Worm (Caenorhabditis elegans) whole organism, early embryonic: ENCODE measurements around the gene VC5.2.

Experiments
- B0310.2 ChIP-seq: sonication (generic microtip); optimal IDR thresholded peaks from 2 replicates; lab custom pipeline; 2016; ENCODE audit warnings: mild to moderate bottlenecking, missing genetic modification characterization, missing compliant biosample characterization
- ama-1 ChIP-seq: fragments of 150-350 bp; optimal IDR thresholded peaks from 2 replicates; lab custom pipeline; 2014
- ets-7 ChIP-seq: sonication (generic microtip); optimal IDR thresholded peaks from 2 replicates; lab custom pipeline; 2016; ENCODE audit warnings: missing genotype, missing genetic modification characterization, missing compliant biosample characterization
- flt-1 ChIP-seq: fragments of 200-800 bp; sonication (Bioruptor generic); IDR thresholded peaks from 2 replicates; pipeline ENCODE4 v1.3.6; 2022; ENCODE audit warnings: missing genetic modification characterization, missing compliant biosample characterization
- hmbx-1 ChIP-seq: sonication (generic microtip); optimal IDR thresholded peaks from 2 replicates; lab custom pipeline; 2016; ENCODE audit warnings: mild to moderate bottlenecking, missing genetic modification characterization, missing compliant biosample characterization
- hmg-4 ChIP-seq: fragments of 200-800 bp; sonication (Bioruptor generic); optimal IDR thresholded peaks from 2 replicates; lab custom pipeline; 2018; ENCODE audit warnings: mild to moderate bottlenecking, missing genetic modification characterization, missing compliant biosample characterization
- hnd-1 ChIP-seq: sonication (generic microtip); optimal IDR thresholded peaks from 2 replicates; lab custom pipeline; 2016; ENCODE audit warnings: missing genetic modification characterization, missing compliant biosample characterization
- tbx-11 ChIP-seq: fragments of 200-800 bp; sonication (Bioruptor generic); IDR thresholded peaks from 2 replicates; pipeline ENCODE4 v1.3.6; 2022; ENCODE audit warnings: missing genetic modification characterization, missing compliant biosample characterization
- tbx-37 ChIP-seq: fragments of 200-800 bp; sonication (Bioruptor generic); conservative IDR thresholded peaks from 2 replicates; pipeline ENCODE4 v1.3.6; 2022; ENCODE audit warnings: missing genetic modification reagents, missing genetic modification characterization, missing compliant biosample characterization

DNA sequence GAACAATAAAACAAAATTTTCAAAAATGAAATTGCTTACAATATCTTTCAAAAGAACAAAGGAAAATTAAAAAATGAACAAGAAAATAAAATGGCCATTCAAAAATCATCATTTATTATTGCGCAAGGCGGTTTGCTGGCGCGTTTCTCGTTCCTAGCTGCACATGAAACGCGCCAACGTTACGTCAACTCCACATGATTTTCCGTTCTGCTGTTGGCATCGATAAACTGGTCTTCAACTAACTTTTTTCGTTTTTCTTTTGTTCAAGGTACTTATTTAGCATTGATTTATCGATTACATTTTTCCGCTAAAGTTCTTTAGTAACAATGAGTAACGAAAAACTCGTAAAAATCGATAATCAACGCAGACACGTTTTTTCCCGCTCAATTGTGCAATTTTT lies 25.4 kb upstream of the VC5.2 start, which contains the start of the genes Y57E12AL.6 and Y57E12AL.1:
- no peak for TF ChIP-seq ets-7 (tag; lab: Kevin White, UChicago)
- TF ChIP-seq hmbx-1 (tag; lab: Kevin White, UChicago): no peak
- TF ChIP-seq B0310.2 (tag; lab: Kevin White, UChicago): no peak
- peak; percentile 53; the same call in 1 of the 2 replicates for TF ChIP-seq flt-1 (GFP tag; lab: Robert Waterston, UW)
- peak; percentile 66; the same call in 1 of the 2 replicates for TF ChIP-seq tbx-11 (GFP tag; lab: Robert Waterston, UW)
- peak; percentile 22 for TF ChIP-seq hnd-1 (tag; lab: Kevin White, UChicago)
- TF ChIP-seq tbx-37: 0 out of 2 replicates have a peak, but pooled peaks have one; percentile 39
- TF ChIP-seq ama-1: no peak
- peak; percentile 21 for TF ChIP-seq hmg-4 (GFP tag; lab: Kevin White, UChicago)
